Worm (Caenorhabditis elegans) whole organism, young adult: Measurements from ENCODE around the gene W06G6.2.

Experiments
- B0261.1 ChIP-seq: sonication (generic microtip); optimal IDR thresholded peaks from 2 replicates; lab custom pipeline; 2016; ENCODE audit warnings: mild to moderate bottlenecking, missing genetic modification characterization, moderate library complexity, missing compliant biosample characterization
- F49E8.2 ChIP-seq: sonication (generic microtip); optimal IDR thresholded peaks from 3 replicates; lab custom pipeline; 2017; ENCODE audit warnings: missing genetic modification characterization, mild to moderate bottlenecking, missing compliant biosample characterization, antibody characterized with exemption, moderate library complexity; ENCODE audit not compliant: insufficient read depth
- F57C9.4 ChIP-seq: sonication (generic microtip); optimal IDR thresholded peaks from 2 replicates; lab custom pipeline; 2017; ENCODE audit warnings: mild to moderate bottlenecking, missing genetic modification characterization, missing compliant biosample characterization
- T26A5.8 ChIP-seq: sonication (generic microtip); optimal IDR thresholded peaks from 2 replicates; lab custom pipeline; 2016; ENCODE audit warnings: missing genetic modification characterization, missing compliant biosample characterization
- Y53F4B.3 ChIP-seq: fragments of 200-800 bp; sonication (Bioruptor generic); IDR thresholded peaks from 2 replicates; pipeline ENCODE4 v1.3.6; 2022; ENCODE audit warnings: missing genetic modification reagents, missing genetic modification characterization, missing compliant biosample characterization
- ZK185.1 ChIP-seq: sonication (generic microtip); optimal IDR thresholded peaks from 2 replicates; lab custom pipeline; 2016; ENCODE audit warnings: mild to moderate bottlenecking, missing genetic modification characterization, missing compliant biosample characterization; ENCODE audit not compliant: poor library complexity, severe bottlenecking
- ama-1 ChIP-seq, 3 experiments: fragments of 150-350 bp in 1 of 3; sonication (generic microtip) in 2 of 3; optimal IDR thresholded peaks; 2 replicates each; lab custom pipeline; 2014 to 2018; ENCODE audit warnings: missing biosample characterization in 2 of 3, missing genetic modification characterization in 2 of 3, missing genetic modification reagents in 2 of 3
- aptf-2 ChIP-seq: fragments of 200-800 bp; sonication (Bioruptor generic); conservative IDR thresholded peaks from 2 replicates; pipeline ENCODE4 v1.3.6; 2022; ENCODE audit warnings: missing genetic modification reagents, missing genetic modification characterization, missing compliant biosample characterization
- attf-6 ChIP-seq: fragments of 200-800 bp; sonication (Bioruptor generic); IDR thresholded peaks from 2 replicates; pipeline ENCODE4 v1.3.6; 2022; ENCODE audit warnings: missing genetic modification reagents, missing genetic modification characterization, missing compliant biosample characterization
- ceh-40 ChIP-seq: fragments of 200-800 bp; sonication (Bioruptor generic); IDR thresholded peaks from 2 replicates; pipeline ENCODE4 v1.3.6; 2022; ENCODE audit warnings: missing genetic modification characterization, missing compliant biosample characterization
- ceh-58 ChIP-seq: fragments of 200-800 bp; sonication (Bioruptor generic); IDR thresholded peaks from 2 replicates; pipeline ENCODE4 v1.3.6; 2022; ENCODE audit warnings: missing genetic modification characterization, missing compliant biosample characterization
- chd-7 ChIP-seq: sonication (generic microtip); optimal IDR thresholded peaks from 2 replicates; lab custom pipeline; 2016; ENCODE audit warnings: mild to moderate bottlenecking, missing genetic modification characterization, moderate library complexity, missing compliant biosample characterization
- die-1 ChIP-seq: sonication (generic microtip); optimal IDR thresholded peaks from 2 replicates; lab custom pipeline; 2016; ENCODE audit warnings: missing genotype, mild to moderate bottlenecking, missing genetic modification characterization, missing compliant biosample characterization
- dox-1 ChIP-seq: fragments of 200-800 bp; sonication (Bioruptor generic); IDR thresholded peaks from 2 replicates; pipeline ENCODE4 v1.3.6; 2022; ENCODE audit warnings: missing genetic modification reagents, missing genetic modification characterization, missing compliant biosample characterization
- egl-18 ChIP-seq: fragments of 200-800 bp; sonication (Bioruptor generic); IDR thresholded peaks from 2 replicates; pipeline ENCODE4 v1.3.6; 2022; ENCODE audit warnings: missing genetic modification reagents, missing genetic modification characterization, missing compliant biosample characterization
- egrh-3 ChIP-seq: fragments of 200-800 bp; sonication (Bioruptor generic); IDR thresholded peaks from 2 replicates; pipeline ENCODE4 v1.3.6; 2022; ENCODE audit warnings: missing genetic modification reagents, missing genetic modification characterization, missing compliant biosample characterization
- ets-4 ChIP-seq: fragments of 200-800 bp; sonication (Bioruptor generic); optimal IDR thresholded peaks from 2 replicates; lab custom pipeline; 2018; ENCODE audit warnings: mild to moderate bottlenecking, missing genetic modification characterization, missing compliant biosample characterization
- him-1 ChIP-seq: sonication (generic microtip); optimal IDR thresholded peaks from 2 replicates; lab custom pipeline; 2016; ENCODE audit warnings: missing genotype, missing genetic modification reagents, missing genetic modification characterization, missing compliant biosample characterization
- hmg-1.2 ChIP-seq: fragments of 200-800 bp; sonication (Bioruptor generic); IDR thresholded peaks from 2 replicates; pipeline ENCODE4 v1.3.6; 2022; ENCODE audit warnings: missing genetic modification reagents, missing genetic modification characterization, missing compliant biosample characterization
- lin-26 ChIP-seq: fragments of 200-800 bp; sonication (Bioruptor generic); IDR thresholded peaks from 2 replicates; pipeline ENCODE4 v1.3.6; 2022; ENCODE audit warnings: missing genetic modification reagents, missing genetic modification characterization, missing compliant biosample characterization
- lin-54 ChIP-seq: fragments of 200-800 bp; sonication (Bioruptor generic); optimal IDR thresholded peaks from 2 replicates; lab custom pipeline; 2018; ENCODE audit warnings: mild to moderate bottlenecking, missing genetic modification characterization, missing compliant biosample characterization
- lir-1 ChIP-seq: fragments of 200-800 bp; sonication (Bioruptor generic); conservative IDR thresholded peaks from 2 replicates; pipeline ENCODE4 v1.3.6; 2022; ENCODE audit warnings: missing genetic modification reagents, missing genetic modification characterization, missing compliant biosample characterization
- madf-10 ChIP-seq: sonication (generic microtip); optimal IDR thresholded peaks from 2 replicates; lab custom pipeline; 2016; ENCODE audit warnings: mild to moderate bottlenecking, missing genetic modification characterization, missing compliant biosample characterization
- madf-6 ChIP-seq: fragments of 200-800 bp; sonication (Bioruptor generic); IDR thresholded peaks from 2 replicates; pipeline ENCODE4 v1.3.6; 2022; ENCODE audit warnings: missing genetic modification reagents, missing genetic modification characterization, missing compliant biosample characterization
- mcd-1 ChIP-seq: fragments of 200-800 bp; sonication (Bioruptor generic); IDR thresholded peaks from 2 replicates; pipeline ENCODE4 v1.3.6; 2022; ENCODE audit warnings: missing genetic modification reagents, missing genetic modification characterization, missing compliant biosample characterization
- mel-28 ChIP-seq: sonication (generic microtip); optimal IDR thresholded peaks from 2 replicates; lab custom pipeline; 2016; ENCODE audit warnings: borderline replicate concordance, mild to moderate bottlenecking, missing genetic modification characterization, missing compliant biosample characterization
- mes-4 ChIP-seq: sonication (generic microtip); optimal IDR thresholded peaks from 2 replicates; lab custom pipeline; 2016; ENCODE audit warnings: missing genotype, missing genetic modification characterization, missing compliant biosample characterization
- nfya-2 ChIP-seq: fragments of 200-800 bp; sonication (Bioruptor generic); IDR thresholded peaks from 2 replicates; pipeline ENCODE4 v1.3.6; 2022; ENCODE audit warnings: missing genetic modification reagents, missing genetic modification characterization, missing compliant biosample characterization
- nfyb-1 ChIP-seq: fragments of 200-800 bp; sonication (Bioruptor generic); IDR thresholded peaks from 2 replicates; pipeline ENCODE4 v1.3.6; 2022; ENCODE audit warnings: missing genetic modification reagents, missing genetic modification characterization, missing compliant biosample characterization
- nhr-80 ChIP-seq: sonication (generic microtip); optimal IDR thresholded peaks from 2 replicates; lab custom pipeline; 2016; ENCODE audit warnings: missing genetic modification characterization, missing compliant biosample characterization
- rpc-1 ChIP-seq, 2 experiments: fragments of 150-350 bp in 1 of 2; sonication (generic microtip) in 1 of 2; optimal IDR thresholded peaks; 2 replicates each; lab custom pipeline; 2014 to 2018; ENCODE audit warnings: missing biosample characterization in 1 of 2, missing genetic modification characterization in 1 of 2, missing genetic modification reagents in 1 of 2, missing genotype in 1 of 2
- sdz-38 ChIP-seq: sonication (generic microtip); optimal IDR thresholded peaks from 2 replicates; lab custom pipeline; 2016; ENCODE audit warnings: missing genotype, missing genetic modification characterization, missing compliant biosample characterization
- snpc-1.1 ChIP-seq: sonication (generic microtip); optimal IDR thresholded peaks from 2 replicates; lab custom pipeline; 2017; ENCODE audit warnings: missing genetic modification characterization, mild to moderate bottlenecking, missing compliant biosample characterization, antibody characterized with exemption, moderate library complexity, missing genotype, missing genetic modification reagents; ENCODE audit not compliant: insufficient read depth
- snpc-3.4 ChIP-seq: sonication (generic microtip); optimal IDR thresholded peaks from 2 replicates; lab custom pipeline; 2017; ENCODE audit warnings: missing genetic modification characterization, mild to moderate bottlenecking, missing compliant biosample characterization, antibody characterized with exemption, moderate library complexity, missing genotype, missing genetic modification reagents
- snpc-4 ChIP-seq, 5 experiments: fragments of 150-350 bp in 1 of 5; sonication (generic microtip) in 4 of 5; optimal IDR thresholded peaks; 2 replicates each; lab custom pipeline; 2014 to 2018; ENCODE audit warnings: missing genetic modification characterization in 5 of 5, missing biosample characterization in 3 of 5, antibody characterized with exemption in 2 of 5, mild to moderate bottlenecking in 2 of 5, missing compliant biosample characterization in 2 of 5, missing genotype in 2 of 5, moderate library complexity in 2 of 5, missing genetic modification reagents in 1 of 5
- tbp1 ChIP-seq: fragments of 200-800 bp; sonication (Bioruptor generic); optimal IDR thresholded peaks from 2 replicates; lab custom pipeline; 2018; ENCODE audit warnings: mild to moderate bottlenecking, missing genetic modification characterization, missing compliant biosample characterization
- ztf-18 ChIP-seq: sonication (generic microtip); optimal IDR thresholded peaks from 2 replicates; lab custom pipeline; 2016; ENCODE audit warnings: missing genotype, mild to moderate bottlenecking, missing genetic modification characterization, missing compliant biosample characterization
- ztf-25 ChIP-seq: fragments of 200-800 bp; sonication (Bioruptor generic); IDR thresholded peaks from 2 replicates; pipeline ENCODE4 v1.3.6; 2022; ENCODE audit warnings: missing genetic modification reagents, missing genetic modification characterization, missing compliant biosample characterization
- ztf-26 ChIP-seq: sonication (generic microtip); optimal IDR thresholded peaks from 2 replicates; lab custom pipeline; 2017; ENCODE audit warnings: missing genetic modification characterization, missing compliant biosample characterization
- ztf-28 ChIP-seq: fragments of 200-800 bp; sonication (Bioruptor generic); IDR thresholded peaks from 2 replicates; pipeline ENCODE4 v1.3.6; 2022; ENCODE audit warnings: missing genetic modification reagents, missing genetic modification characterization, missing compliant biosample characterization

Gene W06G6.2

ce11 chrV:16640366-16640765 lies 11.3 kb downstream of the W06G6.2 start (continued):
- peak; percentile 59 for TF ChIP-seq hmg-1.2
- peak; percentile 46 for TF ChIP-seq ztf-18 (tag; lab: Kevin White, UChicago)
- peak; percentile 39 for TF ChIP-seq snpc-3.4
- peak; percentile 70 for TF ChIP-seq nfyb-1 (GFP tag; lab: Robert Waterston, UW)
- TF ChIP-seq attf-6 (GFP tag; lab: Robert Waterston, UW) = peak; percentile 83
- TF ChIP-seq die-1 (tag; lab: Kevin White, UChicago) = peak; percentile 69
- TF ChIP-seq mcd-1 (GFP tag; lab: Robert Waterston, UW) = 0 out of 2 replicates have a peak, but pooled peaks have one; percentile 15
- TF ChIP-seq lin-26 (GFP tag; lab: Robert Waterston, UW) = peak; percentile 74
- peak; percentile 71 for TF ChIP-seq him-1 (tag; lab: Kevin White, UChicago)
- peak; percentile 5 for TF ChIP-seq nhr-80 (tag; lab: Kevin White, UChicago)
- no peak for TF ChIP-seq ets-4 (GFP tag; lab: Kevin White, UChicago)
- peak; percentile 22 for TF ChIP-seq chd-7 (tag; lab: Kevin White, UChicago)
- TF ChIP-seq ZK185.1 (tag; lab: Kevin White, UChicago) = peak; percentile 57
- peak; percentile 70 for TF ChIP-seq rpc-1 (optimal IDR thresholded peaks at IDR 0.05; lab: Kevin White, UChicago)
- TF ChIP-seq rpc-1 (tag; optimal IDR thresholded peaks at IDR 0.05; lab: Kevin White, UChicago) = peak; percentile 85
- no peak for TF ChIP-seq ztf-26 (tag; lab: Kevin White, UChicago)
- TF ChIP-seq madf-10 (tag; lab: Kevin White, UChicago) = peak; percentile 8
- peak; percentile 45; the same call in 1 of the 2 replicates for TF ChIP-seq madf-6
- peak; percentile 16 for TF ChIP-seq lin-54
- peak; percentile 63 for TF ChIP-seq snpc-4 (GFP tag; optimal IDR thresholded peaks at IDR 0.05; lab: Kevin White, UChicago)
- peak in 2 of 4 experiments; percentile 18 to 83 for TF ChIP-seq snpc-4 (tag; optimal IDR thresholded peaks at IDR 0.05; lab: Kevin White, UChicago)
- peak; percentile 72 for TF ChIP-seq dox-1
- no peak for TF ChIP-seq mes-4
- peak; percentile 10 for TF ChIP-seq F49E8.2 (tag; lab: Kevin White, UChicago)
- TF ChIP-seq, all 124 proteins: peak for 32

DNA sequence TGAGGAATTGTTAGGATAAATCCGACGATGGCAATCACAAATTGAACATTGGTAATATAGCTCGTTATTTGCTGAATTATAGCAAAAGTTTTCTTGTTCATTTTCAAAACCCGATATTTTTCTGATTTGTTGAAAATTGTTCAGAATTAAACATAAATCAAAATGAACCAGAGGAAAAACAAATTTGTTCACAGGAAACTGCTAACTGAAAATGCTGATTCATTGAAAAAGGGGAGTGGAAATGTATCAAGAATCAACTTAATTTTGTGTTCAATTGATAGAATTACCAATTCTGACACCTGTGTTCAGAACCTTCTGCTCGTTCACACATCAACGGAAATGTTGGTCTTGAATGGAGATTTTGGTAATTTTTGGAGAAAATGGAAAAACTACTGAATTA lies 14.5 kb downstream of the W06G6.2 start, which contains the start of gene srw-77:
TSS of gene srw-77 (minus strand) at position 101 of the 400 bp plus-strand sequence.
- no peak for TF ChIP-seq ztf-28
- TF ChIP-seq T26A5.8 = no peak
- TF ChIP-seq ets-4 (GFP tag; lab: Kevin White, UChicago) = no peak
- TF ChIP-seq dox-1 = no peak
- TF ChIP-seq ceh-40 (GFP tag; lab: Robert Waterston, UW) = no peak
- no peak for TF ChIP-seq ceh-58 (GFP tag; lab: Robert Waterston, UW)
- no peak for TF ChIP-seq aptf-2
- TF ChIP-seq mel-28 (tag; lab: Kevin White, UChicago) = no peak
- no peak for TF ChIP-seq lir-1 (GFP tag; lab: Robert Waterston, UW)
- TF ChIP-seq egl-18 = no peak
- TF ChIP-seq sdz-38 (tag; lab: Kevin White, UChicago) = no peak
- no peak for TF ChIP-seq ztf-18 (tag; lab: Kevin White, UChicago)
- no peak for TF ChIP-seq attf-6 (GFP tag; lab: Robert Waterston, UW)

ce11 chrV:16645201-16645940 lies 16.3 kb downstream of the W06G6.2 start, which contains the start of gene W06G6.17:
Gene W06G6.17 (minus strand): TSS chrV:16645251.
- TF ChIP-seq ama-1 (optimal IDR thresholded peaks at IDR 0.05; lab: Kevin White, UChicago) = no peak
- no peak for TF ChIP-seq ama-1 (GFP tag; optimal IDR thresholded peaks at IDR 0.05; lab: Kevin White, UChicago)
- no peak for TF ChIP-seq nfya-2 (GFP tag; lab: Robert Waterston, UW)
- TF ChIP-seq ztf-26 (tag; lab: Kevin White, UChicago) = no peak
- TF ChIP-seq snpc-4 (GFP tag; optimal IDR thresholded peaks at IDR 0.05; lab: Kevin White, UChicago) = peak; percentile 15
- peak in 3 of 4 experiments; percentile 42 to 86 (median 79) for TF ChIP-seq snpc-4 (tag; optimal IDR thresholded peaks at IDR 0.05; lab: Kevin White, UChicago)
- TF ChIP-seq tbp1 (GFP tag; lab: Kevin White, UChicago) = peak; percentile 86
- no peak for TF ChIP-seq egrh-3 (GFP tag; lab: Robert Waterston, UW)
- TF ChIP-seq him-1 (tag; lab: Kevin White, UChicago) = peak; percentile 56
- peak; percentile 33; the same call in 1 of the 2 replicates for TF ChIP-seq hmg-1.2
- TF ChIP-seq ztf-18 (tag; lab: Kevin White, UChicago) = peak; percentile 20
- TF ChIP-seq F49E8.2 (tag; lab: Kevin White, UChicago) = no peak
- 0 out of 2 replicates have a peak, but pooled peaks have one; percentile 20 for TF ChIP-seq ztf-25
- peak; percentile 72; the same call in 1 of the 2 replicates for TF ChIP-seq attf-6 (GFP tag; lab: Robert Waterston, UW)
- peak; percentile 64 for TF ChIP-seq B0261.1
- no peak for TF ChIP-seq Y53F4B.3 (GFP tag; lab: Robert Waterston, UW)
- TF ChIP-seq die-1 (tag; lab: Kevin White, UChicago) = peak; percentile 56
- peak; percentile 56 for TF ChIP-seq snpc-1.1 (tag; lab: Kevin White, UChicago)
- TF ChIP-seq rpc-1 (optimal IDR thresholded peaks at IDR 0.05; lab: Kevin White, UChicago) = peak; percentile 63
- peak; percentile 78 for TF ChIP-seq rpc-1 (tag; optimal IDR thresholded peaks at IDR 0.05; lab: Kevin White, UChicago)
- peak; percentile 62; the same call in 1 of the 2 replicates for TF ChIP-seq lin-26 (GFP tag; lab: Robert Waterston, UW)
- TF ChIP-seq F57C9.4 = no peak
